Worm (Caenorhabditis elegans) whole organism, L4 larva: ENCODE data around the gene F55A4.3.

Experiments
- T26A8.4 ChIP-seq: fragments of 200-800 bp; sonication (Bioruptor generic); IDR thresholded peaks from 2 replicates; pipeline ENCODE4 v1.3.6; 2022; ENCODE audit warnings: missing genetic modification characterization, missing compliant biosample characterization
- aha-1 ChIP-seq: fragments of 150-350 bp; peaks from one replicate; lab custom pipeline; 2014; ENCODE audit warnings: missing biosample characterization, missing genetic modification characterization
- aly-2 ChIP-seq: sonication (generic microtip); optimal IDR thresholded peaks from 2 replicates; lab custom pipeline; 2018; ENCODE audit warnings: missing biosample characterization, missing genetic modification characterization
- ceh-62 ChIP-seq: sonication (generic microtip); optimal IDR thresholded peaks from 2 replicates; lab custom pipeline; 2017; ENCODE audit warnings: missing biosample characterization, missing genetic modification characterization
- ces-1 ChIP-seq: fragments of 150-350 bp; sonication (generic microtip); optimal IDR thresholded peaks from 4 replicates; lab custom pipeline; 2014; ENCODE audit warnings: missing biosample characterization, missing genetic modification reagents, missing genetic modification characterization
- daf-12 ChIP-seq: fragments of 150-350 bp; optimal IDR thresholded peaks from 2 replicates; lab custom pipeline; 2014; ENCODE audit warnings: missing biosample characterization, missing genetic modification reagents, missing genetic modification characterization
- daf-8 ChIP-seq: fragments of 200-800 bp; sonication (Bioruptor generic); IDR thresholded peaks from 2 replicates; pipeline ENCODE4 v1.3.6; 2022; ENCODE audit warnings: missing genetic modification characterization, missing compliant biosample characterization
- lin-15B ChIP-seq: fragments of 150-350 bp; sonication (generic microtip); optimal IDR thresholded peaks from 3 replicates; lab custom pipeline; 2014; ENCODE audit warnings: missing biosample characterization, missing genetic modification characterization
- lin-39 ChIP-seq: fragments of 150-350 bp; optimal IDR thresholded peaks from 2 replicates; lab custom pipeline; 2014; ENCODE audit warnings: missing biosample characterization, missing genetic modification reagents, missing genetic modification characterization
- lir-3 ChIP-seq: sonication (generic microtip); optimal IDR thresholded peaks from 2 replicates; lab custom pipeline; 2016; ENCODE audit warnings: mild to moderate bottlenecking, missing genetic modification characterization, missing compliant biosample characterization
- mdl-1 ChIP-seq, 2 experiments: fragments of 150-350 bp in 1 of 2; sonication (generic microtip) in 1 of 2; optimal IDR thresholded peaks; 2 replicates each; lab custom pipeline; 2014 to 2017; ENCODE audit warnings: missing biosample characterization in 2 of 2, missing genetic modification characterization in 2 of 2
- mep-1 ChIP-seq: fragments of 150-350 bp; sonication (generic microtip); optimal IDR thresholded peaks from 3 replicates; lab custom pipeline; 2014; ENCODE audit warnings: missing biosample characterization, missing genetic modification characterization
- unc-62 ChIP-seq, 3 experiments: fragments of 150-350 bp in 1 of 3; sonication (generic microtip); optimal IDR thresholded peaks in 2 of 3; peaks in 1 of 3; 1 replicate in 1 of 3; 2 replicates in 2 of 3; lab custom pipeline; 2014 to 2017; ENCODE audit warnings: missing biosample characterization in 3 of 3, missing genetic modification characterization in 3 of 3, missing genetic modification reagents in 3 of 3, missing genotype in 1 of 3
- ztf-11 ChIP-seq: fragments of 150-350 bp; optimal IDR thresholded peaks from 2 replicates; lab custom pipeline; 2014; ENCODE audit warnings: missing biosample characterization, missing genetic modification characterization

ce11 chrX:977958-978686 is 46.8 kb downstream of the F55A4.3 start, which contains the start of gene abhd-3.2:
- TF ChIP-seq mdl-1 (tag; optimal IDR thresholded peaks at IDR 0.05; lab: Kevin White, UChicago) (peak in 1 of 2 experiments; percentile 56), aly-2 (no peak), lir-3 (tag; lab: Kevin White, UChicago) (no peak), unc-62 (GFP tag; optimal IDR thresholded peaks at IDR 0.05 in 1 of 2; lab: Kevin White, UChicago) (peak in 1 of 2 experiments; percentile 99), unc-62 (tag; optimal IDR thresholded peaks at IDR 0.05; lab: Kevin White, UChicago) (no peak), daf-12 (no peak), daf-8 (GFP tag; lab: Robert Waterston, UW) (no peak), ces-1 (GFP tag; lab: Kevin White, UChicago) (no peak), aha-1 (no peak), ztf-11 (tag; lab: Kevin White, UChicago) (no peak), T26A8.4 (GFP tag; lab: Robert Waterston, UW) (no peak), mep-1 (peak; percentile 65), ceh-62 (tag; lab: Kevin White, UChicago) (no peak), lin-39 (tag; lab: Kevin White, UChicago) (no peak), lin-15B (tag; lab: Kevin White, UChicago) (no peak)
